Worm (Caenorhabditis elegans): ENCODE data around the gene wnk-1.

Gene wnk-1

DNA sequence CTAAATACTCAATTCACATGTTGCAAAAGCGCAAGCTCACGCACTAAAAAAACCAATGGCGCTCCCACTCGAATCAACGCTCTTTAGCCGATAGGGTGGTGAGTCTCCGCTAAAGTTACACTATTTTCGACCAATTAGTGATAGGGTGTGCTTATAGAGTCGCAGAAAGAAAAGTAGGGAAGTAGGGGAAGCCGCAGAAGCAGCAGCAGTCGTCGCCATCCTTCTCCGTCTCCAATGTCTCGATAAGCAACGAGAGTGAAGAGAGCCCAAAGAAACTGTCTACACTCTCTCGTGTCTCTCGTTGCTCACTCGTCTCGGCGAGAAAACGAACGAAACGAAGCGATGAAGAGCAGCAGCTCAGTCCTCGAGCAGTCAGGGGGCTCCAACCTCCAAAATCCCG lies 3.1 kb upstream of the wnk-1 start:
- TF ChIP-seq efl-3 (GFP tag; optimal IDR thresholded peaks at IDR 0.05) (no peak), aly-2 (tag; optimal IDR thresholded peaks at IDR 0.05) (no peak), fkh-10 (GFP tag; optimal IDR thresholded peaks at IDR 0.05) (peak; percentile 91), elt-3 (tag; optimal IDR thresholded peaks at IDR 0.05) (no peak), egl-13 (tag; optimal IDR thresholded peaks at IDR 0.05) (peak; percentile 43), lin-15B (tag; optimal IDR thresholded peaks at IDR 0.05) (peak; percentile 1), nhr-20 (tag; optimal IDR thresholded peaks at IDR 0.05) (peak; percentile 65), lin-13 (GFP tag; optimal IDR thresholded peaks at IDR 0.05) (no peak), Y116A8C.19 (tag; optimal IDR thresholded peaks at IDR 0.05; ENCODE audit: borderline replicate concordance) (no peak), nhr-12 (tag; optimal IDR thresholded peaks at IDR 0.05) (no peak), xbp-1 (tag; optimal IDR thresholded peaks at IDR 0.05) (peak; percentile 51), alr-1 (tag; optimal IDR thresholded peaks at IDR 0.05; ENCODE audit: borderline replicate concordance) (no peak), zip-4 (GFP tag; optimal IDR thresholded peaks at IDR 0.05) (no peak), sox-4 (tag; optimal IDR thresholded peaks at IDR 0.05) (no peak), ceh-88 (GFP tag; IDR thresholded peaks at IDR 0.05) (no peak), snu-23 (GFP tag; optimal IDR thresholded peaks at IDR 0.05) (peak; percentile 75), C34B4.2 (tag; optimal IDR thresholded peaks at IDR 0.05) (no peak), blmp-1 (tag; optimal IDR thresholded peaks at IDR 0.05) (no peak), ces-1 (GFP tag; optimal IDR thresholded peaks at IDR 0.05) (peak; percentile 30), sup-37 (GFP tag; optimal IDR thresholded peaks at IDR 0.05) (no peak), unc-86 (tag; optimal IDR thresholded peaks at IDR 0.05) (peak; percentile 77), nhr-90 (tag; optimal IDR thresholded peaks at IDR 0.05; ENCODE audit: poor library complexity) (peak; percentile 18), mdl-1 (tag; optimal IDR thresholded peaks at IDR 0.05) (peak in 1 of 2 experiments; percentile 62), lir-3 (tag; optimal IDR thresholded peaks at IDR 0.05; ENCODE audit: poor library complexity) (peak; percentile 16), tbx-2 (tag; optimal IDR thresholded peaks at IDR 0.05) (peak; percentile 77), hpl-2 (GFP tag; optimal IDR thresholded peaks at IDR 0.05) (no peak), lin-14 (GFP tag; optimal IDR thresholded peaks at IDR 0.05) (peak; percentile 93), unc-130 (tag; optimal IDR thresholded peaks at IDR 0.05) (no peak), fkh-8 (tag; optimal IDR thresholded peaks at IDR 0.05) (peak; percentile 73), unc-98 (GFP tag; IDR thresholded peaks at IDR 0.05) (no peak), jun-1 (tag; optimal IDR thresholded peaks at IDR 0.05) (peak; percentile 72), ets-5 (GFP tag; IDR thresholded peaks at IDR 0.05) (no peak), nhr-76 (tag; optimal IDR thresholded peaks at IDR 0.05) (no peak), zag-1 (tag; optimal IDR thresholded peaks at IDR 0.05) (no peak), dpl-1 (GFP tag; optimal IDR thresholded peaks at IDR 0.05) (peak in 1 of 3 experiments; percentile 25), hlh-4 (tag; optimal IDR thresholded peaks at IDR 0.05) (no peak), elt-2 (tag; optimal IDR thresholded peaks at IDR 0.05) (peak; percentile 8), dsc-1 (tag; optimal IDR thresholded peaks at IDR 0.05) (peak; percentile 79), ztf-4 (tag; optimal IDR thresholded peaks at IDR 0.05) (peak; percentile 39), vab-15 (tag; optimal IDR thresholded peaks at IDR 0.05) (no peak), hlh-17 (GFP tag; optimal IDR thresholded peaks at IDR 0.05; ENCODE audit: borderline replicate concordance) (no peak), C04F5.9 (tag; optimal IDR thresholded peaks at IDR 0.05) (no peak), isw-1 (GFP tag; IDR thresholded peaks at IDR 0.05) (peak; percentile 37), ceh-82 (tag; optimal IDR thresholded peaks at IDR 0.05) (peak; percentile 19 to 59 (median 49)), mep-1 (tag; optimal IDR thresholded peaks at IDR 0.05) (peak; percentile 37), ceh-90 (tag; optimal IDR thresholded peaks at IDR 0.05) (no peak), rnt-1 (tag; optimal IDR thresholded peaks at IDR 0.05) (peak; percentile 79), ama-1 (optimal IDR thresholded peaks at IDR 0.05) (no peak), lsy-2 (tag; optimal IDR thresholded peaks at IDR 0.05) (peak; percentile 55 to 71), nhr-47 (tag; optimal IDR thresholded peaks at IDR 0.05) (peak; percentile 32), snpc-4 (tag; optimal IDR thresholded peaks at IDR 0.05) (peak; percentile 56), sptf-1 (tag; optimal IDR thresholded peaks at IDR 0.05) (no peak), egl-27 (tag; optimal IDR thresholded peaks at IDR 0.05) (peak in 1 of 2 experiments; percentile 13)

Data from whole organism, L1 larva.